Worm (Caenorhabditis elegans): ENCODE measurements around the gene str-145.

ce11 chrV:8132926-8133325, 34.8 kb upstream of the str-145 start, which contains the start of gene D1014.4:
- TF ChIP-seq pha-4 (tag; optimal IDR thresholded peaks at IDR 0.05) = no peak
- TF ChIP-seq mep-1 (tag; optimal IDR thresholded peaks at IDR 0.05) = no peak
- no peak for TF ChIP-seq ztf-11 (tag; optimal IDR thresholded peaks at IDR 0.05)
- no peak for TF ChIP-seq nhr-237 (tag; optimal IDR thresholded peaks at IDR 0.05)
- no peak for TF ChIP-seq elt-3 (tag; optimal IDR thresholded peaks at IDR 0.05)
- TF ChIP-seq nhr-76 (tag; optimal IDR thresholded peaks at IDR 0.05) = no peak
- no peak for TF ChIP-seq lin-13 (tag; optimal IDR thresholded peaks at IDR 0.05)
- no peak for TF ChIP-seq sem-2 (GFP tag; optimal IDR thresholded peaks at IDR 0.05)
- no peak for TF ChIP-seq mab-5 (tag; optimal IDR thresholded peaks at IDR 0.05)
- TF ChIP-seq blmp-1 (tag; optimal IDR thresholded peaks at IDR 0.05) = no peak
- no peak for TF ChIP-seq ham-2 (GFP tag; optimal IDR thresholded peaks at IDR 0.05)
- no peak for TF ChIP-seq snpc-4 (tag; optimal IDR thresholded peaks at IDR 0.05)

Measured in whole organism, mixed stage, embryonic.